Worm (Caenorhabditis elegans) whole organism, L3 larva: ENCODE data around the gene ubh-1.

Experiments used
- egl-27 ChIP-seq: sonication (generic microtip); optimal IDR thresholded peaks from 4 replicates; lab custom pipeline; 2017; ENCODE audit warnings: missing biosample characterization, missing genetic modification reagents, missing genetic modification characterization
- jun-1 ChIP-seq: fragments of 150-350 bp; optimal IDR thresholded peaks from 2 replicates; lab custom pipeline; 2014; ENCODE audit warnings: missing biosample characterization, missing genetic modification reagents, missing genetic modification characterization
- nhr-12 ChIP-seq: fragments of 150-350 bp; optimal IDR thresholded peaks from 2 replicates; lab custom pipeline; 2014; ENCODE audit warnings: missing biosample characterization, missing genetic modification characterization
- nhr-23 ChIP-seq: fragments of 150-350 bp; optimal IDR thresholded peaks from 2 replicates; lab custom pipeline; 2014; ENCODE audit warnings: missing biosample characterization, missing genetic modification reagents, missing genetic modification characterization
- nhr-76 ChIP-seq: fragments of 150-350 bp; sonication (generic microtip); optimal IDR thresholded peaks from 5 replicates; lab custom pipeline; 2014; ENCODE audit warnings: missing biosample characterization, missing genetic modification characterization
- nhr-77 ChIP-seq: fragments of 150-350 bp; optimal IDR thresholded peaks from 2 replicates; lab custom pipeline; 2014; ENCODE audit warnings: missing biosample characterization, missing genetic modification characterization
- pqm-1 ChIP-seq: fragments of 150-350 bp; optimal IDR thresholded peaks from 2 replicates; lab custom pipeline; 2017; ENCODE audit warnings: missing biosample characterization, missing genetic modification characterization, inconsistent platforms

DNA sequence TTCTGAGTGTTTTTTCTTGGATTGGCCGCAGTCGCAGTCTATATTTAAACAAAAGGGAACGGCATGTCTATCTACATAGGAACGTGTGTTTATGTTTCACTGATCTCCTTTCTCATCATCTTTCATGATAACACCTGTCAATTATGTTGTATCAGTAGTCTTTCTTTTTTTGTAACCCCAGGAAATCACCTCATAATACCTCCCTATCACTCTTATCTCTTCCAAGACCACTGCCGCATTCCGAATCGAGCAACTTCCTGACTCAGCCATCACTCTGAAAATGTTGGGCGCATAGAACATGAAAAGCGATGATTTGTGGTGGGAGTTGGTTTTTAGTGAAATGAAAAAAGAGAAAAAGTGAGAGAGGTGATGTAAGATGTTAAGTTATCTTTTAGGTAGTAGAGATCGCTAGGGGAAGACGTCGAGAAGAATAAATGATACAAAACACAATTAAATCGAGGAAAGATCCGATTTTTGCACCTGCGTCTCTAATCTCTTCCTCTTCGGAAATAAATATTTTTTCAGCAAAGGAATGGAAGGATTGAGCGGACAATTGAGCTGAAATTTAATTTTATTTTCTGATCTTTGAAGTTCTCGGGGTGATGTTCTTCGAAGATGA lies 11.8 kb upstream of the ubh-1 start:
- no peak for TF ChIP-seq jun-1
- no peak for TF ChIP-seq nhr-12 (tag; lab: Kevin White, UChicago)
- peak; percentile 42 for TF ChIP-seq pqm-1 (tag; lab: Kevin White, UChicago)
- no peak for TF ChIP-seq egl-27
- TF ChIP-seq nhr-76: no peak
- no peak for TF ChIP-seq nhr-77 (tag; lab: Kevin White, UChicago)
- TF ChIP-seq nhr-23 (tag; lab: Kevin White, UChicago): no peak
